Fruit fly (Drosophila melanogaster) Kc167 (cell line): Measurements from ENCODE around the gene Tpi.

Experiments used
- Myc ChIP-seq: fragments of >200 bp; optimal IDR thresholded peaks from 2 replicates; lab custom pipeline; 2017; ENCODE audit warnings: missing external identifiers
- h ChIP-seq: fragments of >200 bp; optimal IDR thresholded peaks from 3 replicates; lab custom pipeline; 2018; ENCODE audit warnings: missing external identifiers
- insv ChIP-seq: fragments of >200 bp; optimal IDR thresholded peaks from 3 replicates; lab custom pipeline; 2018; ENCODE audit warnings: missing external identifiers
- psq ChIP-seq: fragments of >200 bp; optimal IDR thresholded peaks from 2 replicates; lab custom pipeline; 2017; ENCODE audit warnings: missing external identifiers

DNA sequence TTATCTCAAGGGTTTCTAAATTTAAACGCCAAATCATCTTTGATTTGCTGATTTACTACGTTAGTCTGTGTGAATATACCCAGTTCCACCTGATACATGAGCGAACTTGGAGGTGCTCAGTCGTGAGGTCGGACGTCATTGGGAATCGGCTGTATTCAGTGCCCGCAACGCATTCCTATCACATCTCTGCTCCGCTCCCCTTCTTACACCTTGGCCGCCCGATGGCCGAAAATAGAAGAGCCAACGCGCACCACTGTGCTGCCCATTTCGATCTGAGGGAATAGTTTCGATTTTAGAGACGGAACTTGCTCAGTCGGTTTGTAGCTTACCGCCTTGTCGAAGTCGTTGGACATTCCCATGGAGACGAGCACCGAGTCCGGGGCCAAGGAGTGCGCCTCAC, 41.9 kb upstream of the Tpi start:
- TF ChIP-seq psq (lab: Kevin White, UChicago), result no peak
- TF ChIP-seq h (lab: Kevin White, UChicago), result no peak
- TF ChIP-seq insv (lab: Kevin White, UChicago), result no peak
- TF ChIP-seq Myc, result no peak
